Worm (Caenorhabditis elegans): Measurements from ENCODE around the gene T05A10.6.

The T05A10.6 gene

ce11 chrX:10780542-10781266, 13.8 kb downstream of the T05A10.6 start:
- no peak for TF ChIP-seq mep-1 (tag; optimal IDR thresholded peaks at IDR 0.05)

ce11 chrX:10774865-10775264, 19.7 kb downstream of the T05A10.6 start:
- no peak for TF ChIP-seq ceh-83 (GFP tag; optimal IDR thresholded peaks at IDR 0.05)
- no peak for TF ChIP-seq sem-2 (GFP tag; optimal IDR thresholded peaks at IDR 0.05)
- no peak for TF ChIP-seq unc-62 (GFP tag; optimal IDR thresholded peaks at IDR 0.05)
- TF ChIP-seq drap-1 (GFP tag; optimal IDR thresholded peaks at IDR 0.05), result no peak
- no peak for TF ChIP-seq mab-5 (tag; optimal IDR thresholded peaks at IDR 0.05)
- no peak for TF ChIP-seq nhr-28 (tag; optimal IDR thresholded peaks at IDR 0.05)
- TF ChIP-seq flh-1 (GFP tag; optimal IDR thresholded peaks at IDR 0.05), result no peak
- no peak for TF ChIP-seq elt-3 (tag; optimal IDR thresholded peaks at IDR 0.05)
- TF ChIP-seq ceh-43 (GFP tag; optimal IDR thresholded peaks at IDR 0.05), result no peak
- no peak for TF ChIP-seq lin-13 (tag; optimal IDR thresholded peaks at IDR 0.05)
- no peak for TF ChIP-seq blmp-1 (tag; optimal IDR thresholded peaks at IDR 0.05)
- no peak for TF ChIP-seq mls-2 (tag; optimal IDR thresholded peaks at IDR 0.05)
- no peak for TF ChIP-seq nhr-76 (tag; optimal IDR thresholded peaks at IDR 0.05)
- no peak for TF ChIP-seq snpc-4 (tag; optimal IDR thresholded peaks at IDR 0.05)
- no peak for TF ChIP-seq nhr-2 (tag; optimal IDR thresholded peaks at IDR 0.05)
- TF ChIP-seq lsy-2 (tag; optimal IDR thresholded peaks at IDR 0.05), result no peak
- TF ChIP-seq hlh-1 (tag; optimal IDR thresholded peaks at IDR 0.05), result no peak
- no peak for TF ChIP-seq unc-39 (tag; optimal IDR thresholded peaks at IDR 0.05)
- no peak for TF ChIP-seq ham-2 (GFP tag; optimal IDR thresholded peaks at IDR 0.05)

DNA sequence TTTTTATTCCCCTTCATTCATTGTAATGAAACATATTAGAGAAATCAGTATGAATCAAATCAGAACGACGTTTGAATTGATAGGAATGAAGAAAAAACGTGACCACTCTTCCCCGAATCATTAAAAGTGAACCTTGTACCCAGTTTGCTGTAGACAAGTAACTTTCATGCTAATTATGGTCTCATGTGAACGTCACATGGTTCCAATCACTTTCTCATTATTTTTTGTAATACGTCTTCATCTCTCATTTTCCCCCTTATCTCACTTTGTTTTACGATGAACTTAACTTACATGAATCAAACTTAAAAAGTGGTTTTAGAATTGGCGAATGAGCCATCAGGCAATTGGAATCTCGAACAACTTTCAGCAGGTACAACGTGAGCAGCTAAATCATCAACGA, 21.8 kb downstream of the T05A10.6 start:
- TF ChIP-seq unc-120 (tag; optimal IDR thresholded peaks at IDR 0.05; ENCODE audit: poor library complexity, severe bottlenecking) (no peak), lin-13 (tag; optimal IDR thresholded peaks at IDR 0.05) (no peak), sptf-1 (tag; optimal IDR thresholded peaks at IDR 0.05) (no peak), hlh-1 (tag; optimal IDR thresholded peaks at IDR 0.05) (no peak), ztf-11 (tag; optimal IDR thresholded peaks at IDR 0.05) (no peak), nhr-12 (tag; optimal IDR thresholded peaks at IDR 0.05) (no peak), nhr-237 (tag; optimal IDR thresholded peaks at IDR 0.05) (no peak), bed-3 (GFP tag; optimal IDR thresholded peaks at IDR 0.05) (no peak), elt-1 (tag; optimal IDR thresholded peaks at IDR 0.05; ENCODE audit: borderline replicate concordance, insufficient read depth) (no peak), tbx-8 (GFP tag; optimal IDR thresholded peaks at IDR 0.05) (no peak), ceh-43 (GFP tag; optimal IDR thresholded peaks at IDR 0.05) (no peak), nhr-2 (tag; optimal IDR thresholded peaks at IDR 0.05) (no peak), lin-32 (GFP tag; optimal IDR thresholded peaks at IDR 0.05) (no peak), ceh-83 (GFP tag; optimal IDR thresholded peaks at IDR 0.05) (no peak), cnd-1 (tag; optimal IDR thresholded peaks at IDR 0.05) (no peak), sem-2 (GFP tag; optimal IDR thresholded peaks at IDR 0.05) (no peak), unc-62 (GFP tag; optimal IDR thresholded peaks at IDR 0.05) (no peak)

DNA sequence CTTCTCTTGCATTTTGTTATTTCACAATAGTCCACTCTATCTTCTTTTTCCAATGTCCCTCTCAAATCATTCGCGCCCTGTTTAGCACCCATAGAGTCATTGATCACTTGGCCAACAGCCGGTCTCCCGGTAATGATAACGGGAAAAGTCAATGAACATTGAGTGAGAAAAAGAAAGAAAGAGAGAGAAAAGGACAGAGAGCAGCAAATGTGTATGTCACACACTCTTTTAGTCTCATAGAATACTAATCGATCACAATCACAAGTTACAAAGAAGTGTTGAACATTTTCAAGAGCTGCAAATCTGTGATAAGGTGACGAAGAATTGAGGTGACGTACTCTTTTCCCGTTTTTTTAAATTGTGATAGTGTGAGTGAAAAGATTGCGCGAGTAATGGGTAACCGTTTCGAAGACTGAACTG, 22.4 kb downstream of the T05A10.6 start:
- no peak for TF ChIP-seq pha-4 (tag; optimal IDR thresholded peaks at IDR 0.05)
- peak; percentile 87 for TF ChIP-seq unc-62 (GFP tag; optimal IDR thresholded peaks at IDR 0.05)
- no peak for TF ChIP-seq ceh-43 (GFP tag; optimal IDR thresholded peaks at IDR 0.05)
- peak; percentile 90 for TF ChIP-seq hlh-1 (tag; optimal IDR thresholded peaks at IDR 0.05)
- peak; percentile 97 for TF ChIP-seq unc-120 (tag; optimal IDR thresholded peaks at IDR 0.05; ENCODE audit: poor library complexity, severe bottlenecking)
- no peak for TF ChIP-seq M03D4.4 (tag; optimal IDR thresholded peaks at IDR 0.05)
- no peak for TF ChIP-seq zip-8 (tag; optimal IDR thresholded peaks at IDR 0.05)

- TF ChIP-seq unc-120 (tag; optimal IDR thresholded peaks at IDR 0.05; ENCODE audit: poor library complexity, severe bottlenecking) (peak; percentile 89), sptf-1 (tag; optimal IDR thresholded peaks at IDR 0.05) (peak; percentile 6), ces-1 (GFP tag; optimal IDR thresholded peaks at IDR 0.05) (peak; percentile 61), hlh-1 (tag; optimal IDR thresholded peaks at IDR 0.05) (peak; percentile 69), blmp-1 (tag; optimal IDR thresholded peaks at IDR 0.05) (peak; percentile 25), elt-1 (tag; optimal IDR thresholded peaks at IDR 0.05; ENCODE audit: borderline replicate concordance, insufficient read depth) (no peak), unc-62 (GFP tag; optimal IDR thresholded peaks at IDR 0.05) (peak; percentile 34), unc-39 (tag; optimal IDR thresholded peaks at IDR 0.05) (no peak), lsy-2 (tag; optimal IDR thresholded peaks at IDR 0.05) (peak; percentile 5)
These were observed 23.5 kb downstream of the T05A10.6 start for ce11 chrX:10770988-10771496.

Data from whole organism, mixed stage, embryonic.